Worm (Caenorhabditis elegans) whole organism, midembryonic: Measurements from ENCODE around the gene ddp-1.

Experiments used
- T22C8.4 ChIP-seq: fragments of 200-800 bp; sonication (Bioruptor generic); IDR thresholded peaks from 2 replicates; pipeline ENCODE4 v1.3.6; 2022; ENCODE audit warnings: missing genetic modification characterization, missing compliant biosample characterization
- flt-1 ChIP-seq: fragments of 200-800 bp; sonication (Bioruptor generic); IDR thresholded peaks from 2 replicates; pipeline ENCODE4 v1.3.6; 2022; ENCODE audit warnings: missing genetic modification characterization, missing compliant biosample characterization
- med-1 ChIP-seq: sonication (generic microtip); optimal IDR thresholded peaks from 2 replicates; lab custom pipeline; 2017; ENCODE audit warnings: missing genetic modification characterization, mild to moderate bottlenecking, missing compliant biosample characterization, antibody characterized with exemption, missing genetic modification reagents; ENCODE audit not compliant: insufficient read depth
- ref-1 ChIP-seq: fragments of 200-800 bp; sonication (Bioruptor generic); conservative IDR thresholded peaks from 2 replicates; pipeline ENCODE4 v1.3.6; 2022; ENCODE audit warnings: missing genetic modification reagents, missing genetic modification characterization, missing compliant biosample characterization
- tab-1 ChIP-seq: fragments of 200-800 bp; sonication (Bioruptor generic); IDR thresholded peaks from 2 replicates; pipeline ENCODE4 v1.3.6; 2022; ENCODE audit warnings: missing genetic modification characterization, missing compliant biosample characterization
- ztf-29 ChIP-seq: fragments of 200-800 bp; sonication (Bioruptor generic); IDR thresholded peaks from 2 replicates; pipeline ENCODE4 v1.3.6; 2022; ENCODE audit warnings: missing genetic modification reagents, missing genetic modification characterization, missing compliant biosample characterization

DNA sequence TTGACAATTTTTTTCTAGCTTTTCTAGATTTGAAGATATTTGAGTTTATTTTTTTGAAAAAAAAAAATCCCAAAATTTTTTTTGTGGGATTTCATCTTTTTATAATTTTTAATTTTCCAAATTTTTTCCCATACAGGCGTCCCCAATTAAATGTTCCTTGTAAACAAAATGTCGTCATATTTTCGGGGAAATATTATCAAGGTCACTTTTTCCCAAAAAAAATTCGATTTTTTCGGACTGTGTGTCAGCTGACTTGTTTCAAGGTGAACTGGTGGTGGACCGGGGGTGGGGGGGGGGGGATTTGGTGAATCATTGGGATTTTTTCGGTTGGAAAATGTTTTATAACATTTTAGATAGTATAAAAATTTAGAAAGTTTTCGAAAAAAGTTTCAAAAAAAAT, 3.0 kb upstream of the ddp-1 start:
- TF ChIP-seq tab-1 (GFP tag; lab: Robert Waterston, UW) = no peak
- no peak for TF ChIP-seq ztf-29 (GFP tag; lab: Robert Waterston, UW)
- no peak for TF ChIP-seq med-1 (GFP tag; lab: Kevin White, UChicago)
- TF ChIP-seq T22C8.4 (GFP tag; lab: Robert Waterston, UW) = no peak
- TF ChIP-seq ref-1 = no peak
- no peak for TF ChIP-seq flt-1 (GFP tag; lab: Robert Waterston, UW)
